Worm (Caenorhabditis elegans) whole organism, early embryonic: Measurements from ENCODE around the gene K07C5.9.

Experiments used
- F13C5.2 ChIP-seq: sonication (generic microtip); optimal IDR thresholded peaks from 2 replicates; lab custom pipeline; 2017; ENCODE audit warnings: mild to moderate bottlenecking, missing genetic modification characterization, inconsistent platforms, missing compliant biosample characterization
- aly-1 ChIP-seq: sonication (generic microtip); optimal IDR thresholded peaks from 2 replicates; lab custom pipeline; 2016; ENCODE audit warnings: missing genetic modification characterization, missing compliant biosample characterization
- ama-1 ChIP-seq: fragments of 150-350 bp; optimal IDR thresholded peaks from 2 replicates; lab custom pipeline; 2014
- ets-7 ChIP-seq: sonication (generic microtip); optimal IDR thresholded peaks from 2 replicates; lab custom pipeline; 2016; ENCODE audit warnings: missing genotype, missing genetic modification characterization, missing compliant biosample characterization
- flt-1 ChIP-seq: fragments of 200-800 bp; sonication (Bioruptor generic); IDR thresholded peaks from 2 replicates; pipeline ENCODE4 v1.3.6; 2022; ENCODE audit warnings: missing genetic modification characterization, missing compliant biosample characterization
- hmbx-1 ChIP-seq: sonication (generic microtip); optimal IDR thresholded peaks from 2 replicates; lab custom pipeline; 2016; ENCODE audit warnings: mild to moderate bottlenecking, missing genetic modification characterization, missing compliant biosample characterization
- scrt-1 ChIP-seq: fragments of 200-800 bp; sonication (Bioruptor generic); IDR thresholded peaks from 2 replicates; pipeline ENCODE4 v1.3.6; 2022; ENCODE audit warnings: missing genetic modification characterization, missing compliant biosample characterization
- sea-1 ChIP-seq: fragments of 200-800 bp; sonication (Bioruptor generic); conservative IDR thresholded peaks from 2 replicates; pipeline ENCODE4 v1.3.6; 2022; ENCODE audit warnings: missing genetic modification characterization, missing compliant biosample characterization

DNA sequence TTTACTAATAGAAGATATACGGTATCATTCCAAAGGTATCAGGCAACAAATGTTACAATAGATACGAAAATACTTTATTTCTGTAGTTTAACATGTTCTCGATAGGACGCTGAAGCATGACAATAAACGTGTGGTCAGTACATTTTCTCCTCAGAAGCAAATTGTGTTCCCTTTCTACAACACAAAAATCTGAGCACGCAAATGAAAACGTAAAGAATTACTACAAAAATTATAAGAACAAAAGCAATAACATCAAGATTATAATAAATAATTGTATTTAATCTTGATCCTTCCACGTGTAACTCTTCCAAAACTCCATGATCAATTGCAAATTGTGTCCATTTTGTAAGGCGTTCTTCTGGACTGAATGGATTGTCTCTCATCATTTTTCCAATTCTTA is 29.8 kb upstream of the K07C5.9 start:
- TF ChIP-seq hmbx-1 (tag; lab: Kevin White, UChicago) (no peak), ama-1 (lab: Kevin White, UChicago) (no peak), aly-1 (tag; lab: Kevin White, UChicago) (no peak), flt-1 (GFP tag; lab: Robert Waterston, UW) (no peak), sea-1 (no peak), scrt-1 (GFP tag; lab: Robert Waterston, UW) (no peak), F13C5.2 (no peak), ets-7 (no peak)
